Worm (Caenorhabditis elegans) whole organism, L1 larva: ENCODE results near the gene vps-54.

Source experiments
- C04F5.9 ChIP-seq: sonication (generic microtip); optimal IDR thresholded peaks from 2 replicates; lab custom pipeline; 2016; ENCODE audit warnings: missing genetic modification characterization, missing compliant biosample characterization
- C34B4.2 ChIP-seq: sonication (generic microtip); optimal IDR thresholded peaks from 2 replicates; lab custom pipeline; 2017; ENCODE audit warnings: mild to moderate bottlenecking, missing genetic modification characterization, missing compliant biosample characterization
- F16B12.6 ChIP-seq: fragments of 150-350 bp; optimal IDR thresholded peaks from 2 replicates; lab custom pipeline; 2014; ENCODE audit warnings: missing biosample characterization, missing genetic modification characterization
- Y116A8C.19 ChIP-seq: sonication (generic microtip); optimal IDR thresholded peaks from 2 replicates; lab custom pipeline; 2016; ENCODE audit warnings: missing compliant biosample characterization, missing genetic modification characterization, borderline replicate concordance
- aly-2 ChIP-seq: fragments of 150-350 bp; optimal IDR thresholded peaks from 2 replicates; lab custom pipeline; 2014; ENCODE audit warnings: missing biosample characterization, missing genetic modification characterization
- blmp-1 ChIP-seq: fragments of 150-350 bp; optimal IDR thresholded peaks from 2 replicates; lab custom pipeline; 2014; ENCODE audit warnings: missing biosample characterization, missing genetic modification characterization
- ceh-63 ChIP-seq: fragments of 200-800 bp; sonication (Bioruptor generic); optimal IDR thresholded peaks from 2 replicates; lab custom pipeline; 2018; ENCODE audit warnings: mild to moderate bottlenecking, missing genetic modification characterization, missing compliant biosample characterization
- ceh-82 ChIP-seq, 3 experiments: fragments of 150-350 bp in 1 of 3; sonication (generic microtip) in 2 of 3; optimal IDR thresholded peaks; 2 replicates each; lab custom pipeline; 2014 to 2017; ENCODE audit warnings: missing biosample characterization in 3 of 3, missing genetic modification characterization in 3 of 3
- ceh-90 ChIP-seq: sonication (generic microtip); optimal IDR thresholded peaks from 2 replicates; lab custom pipeline; 2016; ENCODE audit warnings: missing genetic modification characterization, missing compliant biosample characterization
- dsc-1 ChIP-seq: sonication (generic microtip); optimal IDR thresholded peaks from 2 replicates; lab custom pipeline; 2016; ENCODE audit warnings: mild to moderate bottlenecking, missing genetic modification characterization, missing compliant biosample characterization
- efl-1 ChIP-seq, 4 experiments: fragments of 150-350 bp; optimal IDR thresholded peaks in 3 of 4; peaks in 1 of 4; 1 replicate in 1 of 4; 2 replicates in 3 of 4; lab custom pipeline; 2014; ENCODE audit warnings: missing biosample characterization in 2 of 4, missing genetic modification characterization in 2 of 4, missing genetic modification reagents in 2 of 4
- egl-13 ChIP-seq: sonication (generic microtip); optimal IDR thresholded peaks from 2 replicates; lab custom pipeline; 2016; ENCODE audit warnings: missing genotype, missing genetic modification reagents, missing genetic modification characterization, missing compliant biosample characterization
- egl-27 ChIP-seq, 2 experiments: fragments of 150-350 bp in 1 of 2; sonication (generic microtip); optimal IDR thresholded peaks; 3 replicates each; lab custom pipeline; 2017 to 2018; ENCODE audit warnings: missing biosample characterization in 2 of 2, missing genetic modification characterization in 2 of 2, missing genetic modification reagents in 2 of 2
- elt-2 ChIP-seq: sonication (generic microtip); optimal IDR thresholded peaks from 2 replicates; lab custom pipeline; 2016; ENCODE audit warnings: missing genetic modification characterization, mild to moderate bottlenecking, inconsistent platforms, missing compliant biosample characterization, missing genetic modification reagents
- elt-3 ChIP-seq, 6 experiments: fragments of 150-350 bp in 1 of 6; sonication (generic microtip); optimal IDR thresholded peaks; 2 replicates each; lab custom pipeline; 2017 to 2018; ENCODE audit warnings: missing biosample characterization in 6 of 6, missing genetic modification characterization in 6 of 6, inconsistent platforms in 1 of 6
- fkh-4 ChIP-seq: sonication (generic microtip); optimal IDR thresholded peaks from 2 replicates; lab custom pipeline; 2016; ENCODE audit warnings: missing compliant biosample characterization, missing genetic modification characterization, borderline replicate concordance
- fkh-8 ChIP-seq: sonication (generic microtip); optimal IDR thresholded peaks from 2 replicates; lab custom pipeline; 2016; ENCODE audit warnings: mild to moderate bottlenecking, missing genetic modification characterization, missing compliant biosample characterization
- hlh-4 ChIP-seq: sonication (generic microtip); optimal IDR thresholded peaks from 2 replicates; lab custom pipeline; 2016; ENCODE audit warnings: mild to moderate bottlenecking, missing genetic modification characterization, missing compliant biosample characterization
- hpl-2 ChIP-seq: fragments of 150-350 bp; optimal IDR thresholded peaks from 2 replicates; lab custom pipeline; 2014; ENCODE audit warnings: missing biosample characterization, missing genetic modification reagents, missing genetic modification characterization
- irx-1 ChIP-seq: sonication (generic microtip); optimal IDR thresholded peaks from 2 replicates; lab custom pipeline; 2016; ENCODE audit warnings: missing genetic modification characterization, missing compliant biosample characterization
- isw-1 ChIP-seq: fragments of 200-800 bp; sonication (Bioruptor generic); IDR thresholded peaks from 2 replicates; pipeline ENCODE4 v1.3.6; 2022; ENCODE audit warnings: missing genetic modification characterization, missing compliant biosample characterization
- jun-1 ChIP-seq: fragments of 150-350 bp; optimal IDR thresholded peaks from 2 replicates; lab custom pipeline; 2014; ENCODE audit warnings: missing biosample characterization, missing genetic modification reagents, missing genetic modification characterization
- lin-15B ChIP-seq: fragments of 150-350 bp; sonication (generic microtip); optimal IDR thresholded peaks from 3 replicates; lab custom pipeline; 2014; ENCODE audit warnings: missing biosample characterization, missing genetic modification characterization
- lin-35 ChIP-seq, 2 experiments: fragments of 150-350 bp; optimal IDR thresholded peaks; 2 replicates each; lab custom pipeline; 2014; ENCODE audit warnings: missing biosample characterization in 2 of 2, missing genetic modification characterization in 2 of 2, missing genetic modification reagents in 2 of 2
- lin-39 ChIP-seq: fragments of 150-350 bp; optimal IDR thresholded peaks from 2 replicates; lab custom pipeline; 2014; ENCODE audit warnings: missing biosample characterization, missing genetic modification reagents, missing genetic modification characterization
- lir-3 ChIP-seq: sonication (generic microtip); optimal IDR thresholded peaks from 2 replicates; lab custom pipeline; 2016; ENCODE audit warnings: mild to moderate bottlenecking, missing genetic modification characterization, moderate library complexity, missing compliant biosample characterization; ENCODE audit not compliant: poor library complexity
- lsy-2 ChIP-seq, 2 experiments: fragments of 150-350 bp; optimal IDR thresholded peaks; 2 replicates each; lab custom pipeline; 2014; ENCODE audit warnings: missing biosample characterization in 2 of 2, missing genetic modification characterization in 2 of 2
- mef-2 ChIP-seq: fragments of 150-350 bp; optimal IDR thresholded peaks from 2 replicates; lab custom pipeline; 2014; ENCODE audit warnings: missing biosample characterization, missing genetic modification characterization
- mep-1 ChIP-seq: fragments of 150-350 bp; optimal IDR thresholded peaks from 2 replicates; lab custom pipeline; 2014; ENCODE audit warnings: missing biosample characterization, missing genetic modification characterization
- nhr-11 ChIP-seq: fragments of 150-350 bp; optimal IDR thresholded peaks from 2 replicates; lab custom pipeline; 2014; ENCODE audit warnings: missing biosample characterization, missing genetic modification characterization
- nhr-12 ChIP-seq: sonication (generic microtip); optimal IDR thresholded peaks from 2 replicates; lab custom pipeline; 2017; ENCODE audit warnings: missing biosample characterization, missing genetic modification characterization
- nhr-28 ChIP-seq: fragments of 150-350 bp; optimal IDR thresholded peaks from 2 replicates; lab custom pipeline; 2014; ENCODE audit warnings: missing biosample characterization, missing genetic modification characterization
- nhr-76 ChIP-seq: sonication (generic microtip); optimal IDR thresholded peaks from 2 replicates; lab custom pipeline; 2017; ENCODE audit warnings: missing biosample characterization, missing genetic modification characterization
- nhr-77 ChIP-seq: fragments of 150-350 bp; optimal IDR thresholded peaks from 2 replicates; lab custom pipeline; 2014; ENCODE audit warnings: missing biosample characterization, missing genetic modification characterization
- pax-3 ChIP-seq: fragments of 200-800 bp; sonication (Bioruptor generic); optimal IDR thresholded peaks from 2 replicates; lab custom pipeline; 2018; ENCODE audit warnings: mild to moderate bottlenecking, missing genetic modification characterization, moderate library complexity, missing compliant biosample characterization
- pqm-1 ChIP-seq: sonication (generic microtip); optimal IDR thresholded peaks from 3 replicates; lab custom pipeline; 2017; ENCODE audit warnings: missing biosample characterization, missing genetic modification characterization
- rnt-1 ChIP-seq: sonication (generic microtip); optimal IDR thresholded peaks from 2 replicates; lab custom pipeline; 2016; ENCODE audit warnings: mild to moderate bottlenecking, missing genetic modification characterization, moderate library complexity, missing compliant biosample characterization
- swsn-7 ChIP-seq: sonication (generic microtip); optimal IDR thresholded peaks from 2 replicates; lab custom pipeline; 2016; ENCODE audit warnings: missing genetic modification characterization, missing compliant biosample characterization
- tbx-2 ChIP-seq: sonication (generic microtip); optimal IDR thresholded peaks from 2 replicates; lab custom pipeline; 2016; ENCODE audit warnings: missing genetic modification characterization, missing compliant biosample characterization
- tlp-1 ChIP-seq: fragments of 150-350 bp; optimal IDR thresholded peaks from 2 replicates; lab custom pipeline; 2014; ENCODE audit warnings: missing biosample characterization, missing genetic modification characterization
- unc-130 ChIP-seq: fragments of 150-350 bp; optimal IDR thresholded peaks from 2 replicates; lab custom pipeline; 2017; ENCODE audit warnings: missing biosample characterization, missing genetic modification characterization, inconsistent platforms
- unc-62 ChIP-seq: fragments of 150-350 bp; optimal IDR thresholded peaks from 2 replicates; lab custom pipeline; 2014; ENCODE audit warnings: missing biosample characterization, missing genetic modification reagents, missing genetic modification characterization
- unc-98 ChIP-seq: fragments of 200-800 bp; sonication (Bioruptor generic); IDR thresholded peaks from 2 replicates; pipeline ENCODE4 v1.3.6; 2022; ENCODE audit warnings: missing genetic modification characterization, missing compliant biosample characterization
- vab-15 ChIP-seq: sonication (generic microtip); optimal IDR thresholded peaks from 2 replicates; lab custom pipeline; 2017; ENCODE audit warnings: missing genotype, mild to moderate bottlenecking, missing genetic modification characterization, missing compliant biosample characterization
- xbp-1 ChIP-seq: sonication (generic microtip); optimal IDR thresholded peaks from 2 replicates; lab custom pipeline; 2016; ENCODE audit warnings: missing genetic modification characterization, missing compliant biosample characterization
- zag-1 ChIP-seq: fragments of 150-350 bp; optimal IDR thresholded peaks from 2 replicates; lab custom pipeline; 2014; ENCODE audit warnings: missing biosample characterization, missing genetic modification characterization
- ztf-11 ChIP-seq, 2 experiments: sonication (generic microtip); optimal IDR thresholded peaks; 2 replicates each; lab custom pipeline; 2016 to 2017; ENCODE audit warnings: missing genetic modification characterization in 2 of 2, missing biosample characterization in 1 of 2, missing compliant biosample characterization in 1 of 2

Gene vps-54

ce11 chrV:10540024-10540423 is 36.2 kb downstream of the vps-54 start, which contains the start of gene degt-1:
Gene degt-1, plus strand, starts transcription at chrV:10540324.
- TF ChIP-seq efl-1 (optimal IDR thresholded peaks at IDR 0.05; lab: Kevin White, UChicago) (no peak), efl-1 (GFP tag; optimal IDR thresholded peaks at IDR 0.05 in 1 of 2; lab: Kevin White, UChicago) (peak in 1 of 2 experiments; percentile 64), elt-2 (tag; lab: Kevin White, UChicago) (no peak)

DNA sequence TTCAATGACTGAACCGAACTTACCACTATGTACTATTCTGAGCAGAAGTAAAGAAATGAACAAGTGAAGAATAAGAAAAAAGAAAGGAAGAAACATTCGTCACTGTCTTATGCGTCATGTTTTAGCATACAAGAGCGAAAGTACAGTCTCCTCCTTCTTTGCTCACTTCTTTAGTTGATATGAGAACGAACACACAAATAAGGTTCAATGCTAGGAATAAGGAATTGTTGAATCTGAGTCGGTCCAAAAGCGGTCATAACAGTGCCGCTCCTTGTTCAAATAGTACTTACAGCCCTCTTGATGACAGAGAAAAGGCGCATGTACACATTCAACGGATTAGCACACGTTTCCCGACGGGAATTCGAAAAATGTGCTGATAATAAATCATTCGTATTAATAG is 37.1 kb downstream of the vps-54 start, which contains the start of gene F25D1.8:
F25D1.8 (plus strand) TSS at position 301 of the 400 bp plus-strand sequence.
- TF ChIP-seq blmp-1 (tag; lab: Kevin White, UChicago) (no peak), nhr-12 (tag; lab: Kevin White, UChicago) (no peak), aly-2 (tag; lab: Kevin White, UChicago) (no peak), swsn-7 (tag; lab: Kevin White, UChicago) (no peak), unc-98 (no peak), zag-1 (no peak), pqm-1 (no peak)

ce11 chrV:10536808-10537207 is 39.4 kb downstream of the vps-54 start:
- TF ChIP-seq ceh-63 (GFP tag; lab: Kevin White, UChicago) = no peak
- TF ChIP-seq Y116A8C.19 = no peak
- TF ChIP-seq unc-130 (tag; lab: Kevin White, UChicago) = peak; percentile 84
- peak; percentile 57 for TF ChIP-seq F16B12.6
- TF ChIP-seq fkh-8 (tag; lab: Kevin White, UChicago) = peak; percentile 91
- TF ChIP-seq pax-3 (tag; lab: Kevin White, UChicago) = peak; percentile 79
- TF ChIP-seq vab-15 (tag; lab: Kevin White, UChicago) = peak; percentile 42
- TF ChIP-seq ztf-11 (tag; optimal IDR thresholded peaks at IDR 0.05; lab: Kevin White, UChicago) = peak in 1 of 2 experiments; percentile 80
- TF ChIP-seq aly-2 (tag; lab: Kevin White, UChicago) = peak; percentile 89
- TF ChIP-seq pqm-1 = no peak
- peak; percentile 86 for TF ChIP-seq lir-3 (tag; lab: Kevin White, UChicago)
- TF ChIP-seq isw-1 = peak; percentile 88
- TF ChIP-seq ceh-90 (tag; lab: Kevin White, UChicago) = peak; percentile 47
- TF ChIP-seq elt-3 (tag; optimal IDR thresholded peaks at IDR 0.05; lab: Kevin White, UChicago) = peak in 3 of 6 experiments; percentile 78 to 84 (median 78)
- peak in 1 of 2 experiments; percentile 40 for TF ChIP-seq egl-27 (tag; optimal IDR thresholded peaks at IDR 0.05; lab: Kevin White, UChicago)
- TF ChIP-seq efl-1 (optimal IDR thresholded peaks at IDR 0.05; lab: Kevin White, UChicago) = peak; percentile 82 to 98
- peak; percentile 96 to 100 for TF ChIP-seq efl-1 (GFP tag; optimal IDR thresholded peaks at IDR 0.05 in 1 of 2; lab: Kevin White, UChicago)
- TF ChIP-seq jun-1 (tag; lab: Kevin White, UChicago) = peak; percentile 83
- peak; percentile 79 for TF ChIP-seq lin-15B
- no peak for TF ChIP-seq nhr-28
- peak; percentile 94 for TF ChIP-seq xbp-1 (tag; lab: Kevin White, UChicago)
- TF ChIP-seq swsn-7 (tag; lab: Kevin White, UChicago) = peak; percentile 94
- TF ChIP-seq C04F5.9 (tag; lab: Kevin White, UChicago) = peak; percentile 69
- TF ChIP-seq rnt-1 = peak; percentile 96
- TF ChIP-seq nhr-76 (tag; lab: Kevin White, UChicago) = no peak
- peak; percentile 92 for TF ChIP-seq dsc-1 (tag; lab: Kevin White, UChicago)
- TF ChIP-seq nhr-77 (tag; lab: Kevin White, UChicago) = peak; percentile 90
- TF ChIP-seq zag-1 = no peak
- peak; percentile 74 for TF ChIP-seq nhr-11
- TF ChIP-seq C34B4.2 (tag; lab: Kevin White, UChicago) = no peak
- peak; percentile 95 for TF ChIP-seq tbx-2 (tag; lab: Kevin White, UChicago)
- TF ChIP-seq hlh-4 (tag; lab: Kevin White, UChicago) = no peak
- peak; percentile 97 to 98 for TF ChIP-seq lin-35 (GFP tag; optimal IDR thresholded peaks at IDR 0.05; lab: Kevin White, UChicago)
- TF ChIP-seq hpl-2 (GFP tag; lab: Kevin White, UChicago) = no peak
- peak; percentile 71 for TF ChIP-seq fkh-4 (tag; lab: Kevin White, UChicago)
- no peak for TF ChIP-seq unc-62 (GFP tag; lab: Kevin White, UChicago)
- peak; percentile 89 for TF ChIP-seq irx-1 (tag; lab: Kevin White, UChicago)
- peak; percentile 72 for TF ChIP-seq mef-2 (tag; lab: Kevin White, UChicago)
- peak; percentile 99 for TF ChIP-seq mep-1 (tag; lab: Kevin White, UChicago)
- peak; percentile 78 for TF ChIP-seq egl-13 (tag; lab: Kevin White, UChicago)
- no peak for TF ChIP-seq tlp-1 (tag; lab: Kevin White, UChicago)
- TF ChIP-seq ceh-82 (tag; optimal IDR thresholded peaks at IDR 0.05; lab: Kevin White, UChicago) = peak; percentile 82 to 93 (median 86)
- peak; percentile 81 for TF ChIP-seq lin-39 (tag; lab: Kevin White, UChicago)
- TF ChIP-seq blmp-1 (tag; lab: Kevin White, UChicago) = peak; percentile 92
- TF ChIP-seq lsy-2 (tag; optimal IDR thresholded peaks at IDR 0.05; lab: Kevin White, UChicago) = peak; percentile 93 to 95
